In genomic region chrX:1110185-1110584, dm6 we compare ENCODE assay signal across 2 fruit fly cellular contexts.
TF ChIP-seq lines count a peak whose summit lies in the region.

No protein-coding gene starts in this region.

- TF ChIP-seq CTCF in whole organism, embryonic (GFP tag; optimal IDR thresholded peaks at IDR 0.05; lab: Kevin White, UChicago): no peak

TF ChIP-seq in whole organism, embryonic, 481 proteins besides CTCF, POLR2A, EP300 and RAD21:
- no peak for TF ChIP-seq pros (GFP tag; optimal IDR thresholded peaks at IDR 0.05; lab: Kevin White, UChicago)
- TF ChIP-seq Aef1 (GFP tag; IDR thresholded peaks at IDR 0.05; lab: Robert Waterston, UW): no peak
- peak; percentile 21 for TF ChIP-seq sens (GFP tag; lab: Kevin White, UChicago)
- no peak for TF ChIP-seq Bdp1 (GFP tag; optimal IDR thresholded peaks at IDR 0.05; lab: Kevin White, UChicago)
- TF ChIP-seq NfI (GFP tag; optimal IDR thresholded peaks at IDR 0.05; lab: Kevin White, UChicago): no peak
- TF ChIP-seq CG8281 (tag; optimal IDR thresholded peaks at IDR 0.05; lab: Kevin White, UChicago): peak; percentile 97
- TF ChIP-seq so (GFP tag; IDR thresholded peaks at IDR 0.05; lab: Robert Waterston, UW): no peak
- TF ChIP-seq wdn (GFP tag; IDR thresholded peaks at IDR 0.05; lab: Robert Waterston, UW): no peak
- peak; percentile 47 for TF ChIP-seq Med (GFP tag; lab: Kevin White, UChicago)
- no peak for TF ChIP-seq klu (GFP tag; IDR thresholded peaks at IDR 0.05; lab: Robert Waterston, UW)
- no peak for TF ChIP-seq BtbVII (GFP tag; optimal IDR thresholded peaks at IDR 0.05; lab: Kevin White, UChicago)

TF ChIP-seq in whole organism, prepupa, 60 proteins besides CTCF, POLR2A, EP300 and RAD21:
- TF ChIP-seq CG9139 (GFP tag; optimal IDR thresholded peaks at IDR 0.05; lab: Kevin White, UChicago): no peak
- peak; percentile 7 for TF ChIP-seq fkh (GFP tag; optimal IDR thresholded peaks at IDR 0.05; lab: Kevin White, UChicago)
TF ChIP-seq in whole organism, prepupa: peak in this region for 1.
